Fruit fly (Drosophila melanogaster): ENCODE measurements around the gene Prp3.

The Prp3 gene

dm6 chr3L:19899308-19899927, 10.7 kb upstream of the Prp3 start (continued):
- TF ChIP-seq dsx (GFP tag; optimal IDR thresholded peaks at IDR 0.05; ENCODE audit: poor library complexity, severe bottlenecking) (peak; percentile 38), CG31627 (GFP tag; optimal IDR thresholded peaks at IDR 0.05) (no peak), CG10631 (GFP tag; optimal IDR thresholded peaks at IDR 0.05) (peak; percentile 3), CG3919 (GFP tag; optimal IDR thresholded peaks at IDR 0.05) (no peak), CG9139 (GFP tag; optimal IDR thresholded peaks at IDR 0.05) (no peak)

- TF ChIP-seq CG6808 (GFP tag; optimal IDR thresholded peaks at IDR 0.05) (no peak), CG8319 (GFP tag; optimal IDR thresholded peaks at IDR 0.05) (no peak), CG31627 (GFP tag; optimal IDR thresholded peaks at IDR 0.05) (peak; percentile 27), CG32006 (GFP tag; optimal IDR thresholded peaks at IDR 0.05) (no peak), CG10669 (GFP tag; optimal IDR thresholded peaks at IDR 0.05) (no peak), svp (GFP tag) (peak; percentile 71), Ets96B (tag; optimal IDR thresholded peaks at IDR 0.05) (no peak), salr (GFP tag; optimal IDR thresholded peaks at IDR 0.05) (no peak), Met (GFP tag; optimal IDR thresholded peaks at IDR 0.05) (peak; percentile 26), Sox102F (GFP tag; optimal IDR thresholded peaks at IDR 0.05) (no peak), ss (GFP tag; optimal IDR thresholded peaks at IDR 0.05) (peak in 1 of 2 experiments; percentile 30), CG3919 (GFP tag; optimal IDR thresholded peaks at IDR 0.05) (no peak), CG8119 (GFP tag; IDR thresholded peaks at IDR 0.05) (no peak), esn (GFP tag; optimal IDR thresholded peaks at IDR 0.05) (peak; percentile 26), Eip75B (GFP tag; optimal IDR thresholded peaks at IDR 0.05) (no peak), pdm3 (GFP tag; optimal IDR thresholded peaks at IDR 0.05) (no peak), Gug (GFP tag; IDR thresholded peaks at IDR 0.05) (no peak), topi (GFP tag; optimal IDR thresholded peaks at IDR 0.05) (no peak), CG6276 (GFP tag; optimal IDR thresholded peaks at IDR 0.05) (no peak), Sox14 (GFP tag; optimal IDR thresholded peaks at IDR 0.05) (no peak), CG3032 (tag; optimal IDR thresholded peaks at IDR 0.05) (no peak), Ets21C (GFP tag; optimal IDR thresholded peaks at IDR 0.05) (no peak), CG4318 (GFP tag; optimal IDR thresholded peaks at IDR 0.05) (no peak), CG11294 (GFP tag; IDR thresholded peaks at IDR 0.05) (no peak), Eip93F (GFP tag; optimal IDR thresholded peaks at IDR 0.05) (peak; percentile 70), CG16779 (tag; optimal IDR thresholded peaks at IDR 0.05) (peak; percentile 15), achi (GFP tag; optimal IDR thresholded peaks at IDR 0.05) (no peak), OdsH (GFP tag; optimal IDR thresholded peaks at IDR 0.05) (no peak), lz (GFP tag; optimal IDR thresholded peaks at IDR 0.05) (no peak), CG15336 (GFP tag; IDR thresholded peaks at IDR 0.05) (no peak), spab (GFP tag; optimal IDR thresholded peaks at IDR 0.05) (no peak), CG11762 (GFP tag; optimal IDR thresholded peaks at IDR 0.05; ENCODE audit: insufficient read depth) (no peak), Blimp-1 (GFP tag; optimal IDR thresholded peaks at IDR 0.05) (no peak), Eip78C (GFP tag) (peak; percentile 13), CG6163 (GFP tag; IDR thresholded peaks at IDR 0.05) (no peak), Sox15 (GFP tag; optimal IDR thresholded peaks at IDR 0.05) (no peak), vri (GFP tag; optimal IDR thresholded peaks at IDR 0.05) (peak; percentile 52), fkh (GFP tag; optimal IDR thresholded peaks at IDR 0.05) (no peak), fd59A (GFP tag; optimal IDR thresholded peaks at IDR 0.05) (no peak), Hr39 (GFP tag; optimal IDR thresholded peaks at IDR 0.05) (peak; percentile 12), CG8632 (GFP tag; optimal IDR thresholded peaks at IDR 0.05) (no peak), CG34406 (GFP tag; optimal IDR thresholded peaks at IDR 0.05) (no peak), acj6 (GFP tag; optimal IDR thresholded peaks at IDR 0.05) (no peak), CG11902 (GFP tag; optimal IDR thresholded peaks at IDR 0.05) (no peak)
These were observed 9.7 kb upstream of the Prp3 start for dm6 chr3L:19900184-19901089.
